Worm (Caenorhabditis elegans) whole organism, young adult: ENCODE results near the gene sel-9.

Experiments
- B0035.1 ChIP-seq: sonication (generic microtip); optimal IDR thresholded peaks from 2 replicates; lab custom pipeline; 2016; ENCODE audit warnings: missing genetic modification characterization, mild to moderate bottlenecking, missing compliant biosample characterization, missing genotype, missing genetic modification reagents
- D2030.7 ChIP-seq: fragments of 200-800 bp; sonication (Bioruptor generic); IDR thresholded peaks from 2 replicates; pipeline ENCODE4 v1.3.6; 2022; ENCODE audit warnings: missing genetic modification reagents, missing genetic modification characterization, missing compliant biosample characterization
- F49E8.2 ChIP-seq: sonication (generic microtip); optimal IDR thresholded peaks from 3 replicates; lab custom pipeline; 2017; ENCODE audit warnings: missing genetic modification characterization, mild to moderate bottlenecking, missing compliant biosample characterization, antibody characterized with exemption, moderate library complexity; ENCODE audit not compliant: insufficient read depth
- F57A8.1 ChIP-seq: fragments of 200-800 bp; sonication (Bioruptor generic); optimal IDR thresholded peaks from 2 replicates; lab custom pipeline; 2018; ENCODE audit warnings: mild to moderate bottlenecking, missing genetic modification characterization, moderate library complexity, missing compliant biosample characterization
- F57C9.4 ChIP-seq: sonication (generic microtip); optimal IDR thresholded peaks from 2 replicates; lab custom pipeline; 2017; ENCODE audit warnings: mild to moderate bottlenecking, missing genetic modification characterization, missing compliant biosample characterization
- Y56A3A.18 ChIP-seq: fragments of 200-800 bp; sonication (Bioruptor generic); IDR thresholded peaks from 2 replicates; pipeline ENCODE4 v1.3.6; 2022; ENCODE audit warnings: missing genetic modification reagents, missing genetic modification characterization, missing compliant biosample characterization
- Y67H2A.10 ChIP-seq: fragments of 200-800 bp; sonication (Bioruptor generic); conservative IDR thresholded peaks from 2 replicates; pipeline ENCODE4 v1.3.6; 2022; ENCODE audit warnings: missing genetic modification reagents, missing genetic modification characterization, missing compliant biosample characterization
- Y79H2A.3 ChIP-seq: fragments of 200-800 bp; sonication (Bioruptor generic); conservative IDR thresholded peaks from 2 replicates; pipeline ENCODE4 v1.3.6; 2022; ENCODE audit warnings: missing genetic modification reagents, missing genetic modification characterization, missing compliant biosample characterization
- ama-1 ChIP-seq, 3 experiments: fragments of 150-350 bp in 1 of 3; sonication (generic microtip) in 2 of 3; optimal IDR thresholded peaks; 2 replicates each; lab custom pipeline; 2014 to 2018; ENCODE audit warnings: missing biosample characterization in 2 of 3, missing genetic modification characterization in 2 of 3, missing genetic modification reagents in 2 of 3
- aptf-3 ChIP-seq: fragments of 200-800 bp; sonication (Bioruptor generic); IDR thresholded peaks from 2 replicates; pipeline ENCODE4 v1.3.6; 2022; ENCODE audit warnings: missing genetic modification characterization, missing compliant biosample characterization
- athp-1 ChIP-seq: sonication (generic microtip); optimal IDR thresholded peaks from 2 replicates; lab custom pipeline; 2017; ENCODE audit warnings: mild to moderate bottlenecking, missing genetic modification characterization, missing compliant biosample characterization
- attf-3 ChIP-seq: fragments of 200-800 bp; sonication (Bioruptor generic); conservative IDR thresholded peaks from 2 replicates; pipeline ENCODE4 v1.3.6; 2022; ENCODE audit warnings: missing genetic modification reagents, missing genetic modification characterization, missing compliant biosample characterization
- attf-5 ChIP-seq: fragments of 200-800 bp; sonication (Bioruptor generic); optimal IDR thresholded peaks from 2 replicates; lab custom pipeline; 2018; ENCODE audit warnings: mild to moderate bottlenecking, missing genetic modification characterization, missing compliant biosample characterization
- bed-1 ChIP-seq: fragments of 200-800 bp; sonication (Bioruptor generic); IDR thresholded peaks from 2 replicates; pipeline ENCODE4 v1.3.6; 2022; ENCODE audit warnings: missing genetic modification reagents, missing genetic modification characterization, missing compliant biosample characterization
- cebp-2 ChIP-seq: fragments of 200-800 bp; sonication (Bioruptor generic); IDR thresholded peaks from 2 replicates; pipeline ENCODE4 v1.3.6; 2022; ENCODE audit warnings: missing genetic modification characterization, missing compliant biosample characterization
- ceh-27 ChIP-seq: fragments of 200-800 bp; sonication (Bioruptor generic); optimal IDR thresholded peaks from 2 replicates; lab custom pipeline; 2018; ENCODE audit warnings: mild to moderate bottlenecking, missing genetic modification characterization, moderate library complexity, missing compliant biosample characterization
- ceh-40 ChIP-seq: fragments of 200-800 bp; sonication (Bioruptor generic); IDR thresholded peaks from 2 replicates; pipeline ENCODE4 v1.3.6; 2022; ENCODE audit warnings: missing genetic modification characterization, missing compliant biosample characterization
- ceh-79 ChIP-seq: sonication (generic microtip); optimal IDR thresholded peaks from 2 replicates; lab custom pipeline; 2017; ENCODE audit warnings: mild to moderate bottlenecking, missing genetic modification characterization, missing compliant biosample characterization
- ceh-91 ChIP-seq: fragments of 200-800 bp; sonication (Bioruptor generic); IDR thresholded peaks from 2 replicates; pipeline ENCODE4 v1.3.6; 2022; ENCODE audit warnings: missing genetic modification reagents, missing genetic modification characterization, missing compliant biosample characterization
- dox-1 ChIP-seq: fragments of 200-800 bp; sonication (Bioruptor generic); IDR thresholded peaks from 2 replicates; pipeline ENCODE4 v1.3.6; 2022; ENCODE audit warnings: missing genetic modification reagents, missing genetic modification characterization, missing compliant biosample characterization
- efl-1 ChIP-seq: fragments of 150-350 bp; optimal IDR thresholded peaks from 2 replicates; lab custom pipeline; 2014; ENCODE audit warnings: missing biosample characterization, missing genetic modification reagents, missing genetic modification characterization
- egl-44 ChIP-seq: fragments of 200-800 bp; sonication (Bioruptor generic); IDR thresholded peaks from 2 replicates; pipeline ENCODE4 v1.3.6; 2022; ENCODE audit warnings: missing genetic modification reagents, missing genetic modification characterization, missing compliant biosample characterization
- ekl-4 ChIP-seq: fragments of 200-800 bp; sonication (Bioruptor generic); IDR thresholded peaks from 2 replicates; pipeline ENCODE4 v1.3.6; 2022; ENCODE audit warnings: missing genetic modification reagents, missing genetic modification characterization, missing compliant biosample characterization
- fkh-3 ChIP-seq: sonication (generic microtip); optimal IDR thresholded peaks from 2 replicates; lab custom pipeline; 2016; ENCODE audit warnings: mild to moderate bottlenecking, missing genetic modification characterization, missing compliant biosample characterization
- him-1 ChIP-seq: sonication (generic microtip); optimal IDR thresholded peaks from 2 replicates; lab custom pipeline; 2016; ENCODE audit warnings: missing genotype, missing genetic modification reagents, missing genetic modification characterization, missing compliant biosample characterization
- hmg-1.2 ChIP-seq: fragments of 200-800 bp; sonication (Bioruptor generic); IDR thresholded peaks from 2 replicates; pipeline ENCODE4 v1.3.6; 2022; ENCODE audit warnings: missing genetic modification reagents, missing genetic modification characterization, missing compliant biosample characterization
- hrde-1 ChIP-seq: sonication (generic microtip); optimal IDR thresholded peaks from 2 replicates; lab custom pipeline; 2016; ENCODE audit warnings: missing genetic modification characterization, mild to moderate bottlenecking, missing compliant biosample characterization, moderate library complexity, missing genotype, missing genetic modification reagents, borderline replicate concordance
- let-607 ChIP-seq, 2 experiments: fragments of 200-800 bp in 1 of 2; sonication (Bioruptor generic) in 1 of 2; sonication (generic microtip) in 1 of 2; optimal IDR thresholded peaks; 2 replicates each; lab custom pipeline; 2016 to 2018; ENCODE audit warnings: mild to moderate bottlenecking in 2 of 2, missing compliant biosample characterization in 2 of 2, missing genetic modification characterization in 2 of 2, moderate library complexity in 2 of 2, missing genotype in 1 of 2
- lin-40 ChIP-seq: sonication (generic microtip); optimal IDR thresholded peaks from 2 replicates; lab custom pipeline; 2016; ENCODE audit warnings: missing genetic modification characterization, mild to moderate bottlenecking, missing compliant biosample characterization, missing genotype, missing genetic modification reagents
- lin-54 ChIP-seq: fragments of 200-800 bp; sonication (Bioruptor generic); optimal IDR thresholded peaks from 2 replicates; lab custom pipeline; 2018; ENCODE audit warnings: mild to moderate bottlenecking, missing genetic modification characterization, missing compliant biosample characterization
- lsy-27 ChIP-seq: sonication (generic microtip); optimal IDR thresholded peaks from 2 replicates; lab custom pipeline; 2017; ENCODE audit warnings: missing genetic modification characterization, mild to moderate bottlenecking, missing compliant biosample characterization, antibody characterized with exemption, missing genotype, borderline replicate concordance; ENCODE audit not compliant: insufficient read depth
- mcd-1 ChIP-seq: fragments of 200-800 bp; sonication (Bioruptor generic); IDR thresholded peaks from 2 replicates; pipeline ENCODE4 v1.3.6; 2022; ENCODE audit warnings: missing genetic modification reagents, missing genetic modification characterization, missing compliant biosample characterization
- nfya-2 ChIP-seq: fragments of 200-800 bp; sonication (Bioruptor generic); IDR thresholded peaks from 2 replicates; pipeline ENCODE4 v1.3.6; 2022; ENCODE audit warnings: missing genetic modification reagents, missing genetic modification characterization, missing compliant biosample characterization
- nfyb-1 ChIP-seq: fragments of 200-800 bp; sonication (Bioruptor generic); IDR thresholded peaks from 2 replicates; pipeline ENCODE4 v1.3.6; 2022; ENCODE audit warnings: missing genetic modification reagents, missing genetic modification characterization, missing compliant biosample characterization
- nhr-80 ChIP-seq: sonication (generic microtip); optimal IDR thresholded peaks from 2 replicates; lab custom pipeline; 2016; ENCODE audit warnings: missing genetic modification characterization, missing compliant biosample characterization
- rcor-1 ChIP-seq: fragments of 200-800 bp; sonication (Bioruptor generic); IDR thresholded peaks from 2 replicates; pipeline ENCODE4 v1.3.6; 2022; ENCODE audit warnings: missing genetic modification reagents, missing genetic modification characterization, missing compliant biosample characterization
- rpc-1 ChIP-seq, 2 experiments: fragments of 150-350 bp in 1 of 2; sonication (generic microtip) in 1 of 2; optimal IDR thresholded peaks; 2 replicates each; lab custom pipeline; 2014 to 2018; ENCODE audit warnings: missing biosample characterization in 1 of 2, missing genetic modification characterization in 1 of 2, missing genetic modification reagents in 1 of 2, missing genotype in 1 of 2
- sdz-38 ChIP-seq: sonication (generic microtip); optimal IDR thresholded peaks from 2 replicates; lab custom pipeline; 2016; ENCODE audit warnings: missing genotype, missing genetic modification characterization, missing compliant biosample characterization
- snpc-1.1 ChIP-seq: sonication (generic microtip); optimal IDR thresholded peaks from 2 replicates; lab custom pipeline; 2017; ENCODE audit warnings: missing genetic modification characterization, mild to moderate bottlenecking, missing compliant biosample characterization, antibody characterized with exemption, moderate library complexity, missing genotype, missing genetic modification reagents; ENCODE audit not compliant: insufficient read depth
- somi-1 ChIP-seq: fragments of 200-800 bp; sonication (Bioruptor generic); optimal IDR thresholded peaks from 2 replicates; lab custom pipeline; 2018; ENCODE audit warnings: mild to moderate bottlenecking, missing genetic modification characterization, missing compliant biosample characterization
- tbp1 ChIP-seq: fragments of 200-800 bp; sonication (Bioruptor generic); optimal IDR thresholded peaks from 2 replicates; lab custom pipeline; 2018; ENCODE audit warnings: mild to moderate bottlenecking, missing genetic modification characterization, missing compliant biosample characterization
- tbx-9 ChIP-seq: sonication (generic microtip); optimal IDR thresholded peaks from 2 replicates; lab custom pipeline; 2016; ENCODE audit warnings: borderline replicate concordance, missing genetic modification characterization, inconsistent platforms, missing compliant biosample characterization
- unc-62 ChIP-seq: fragments of 150-350 bp; optimal IDR thresholded peaks from 2 replicates; lab custom pipeline; 2014; ENCODE audit warnings: missing biosample characterization, missing genetic modification reagents, missing genetic modification characterization
- zim-3 ChIP-seq: sonication (generic microtip); optimal IDR thresholded peaks from 2 replicates; lab custom pipeline; 2017; ENCODE audit warnings: mild to moderate bottlenecking, missing genetic modification characterization, moderate library complexity, missing compliant biosample characterization
- ztf-22 ChIP-seq: fragments of 200-800 bp; sonication (Bioruptor generic); optimal IDR thresholded peaks from 2 replicates; lab custom pipeline; 2018; ENCODE audit warnings: mild to moderate bottlenecking, missing genetic modification characterization, moderate library complexity, missing compliant biosample characterization
- ztf-28 ChIP-seq: fragments of 200-800 bp; sonication (Bioruptor generic); IDR thresholded peaks from 2 replicates; pipeline ENCODE4 v1.3.6; 2022; ENCODE audit warnings: missing genetic modification reagents, missing genetic modification characterization, missing compliant biosample characterization

The sel-9 gene

ce11 chrV:8300935-8301535 is 1.3 kb downstream of the sel-9 start, which contains the start of gene W02D7.6 (continued):
- no peak for TF ChIP-seq somi-1 (GFP tag; lab: Kevin White, UChicago)
- no peak for TF ChIP-seq hrde-1 (tag; lab: Kevin White, UChicago)
- peak; percentile 39 for TF ChIP-seq lin-54 (GFP tag; lab: Kevin White, UChicago)
- TF ChIP-seq lsy-27 (tag; lab: Kevin White, UChicago) = no peak
- TF ChIP-seq cebp-2 (GFP tag; lab: Robert Waterston, UW) = no peak
- no peak for TF ChIP-seq Y67H2A.10 (GFP tag; lab: Robert Waterston, UW)
- TF ChIP-seq tbp1 (GFP tag; lab: Kevin White, UChicago) = peak; percentile 34
- no peak; the same call in 1 of the 2 replicates for TF ChIP-seq rcor-1 (GFP tag; lab: Robert Waterston, UW)
- no peak for TF ChIP-seq nfya-2 (GFP tag; lab: Robert Waterston, UW)
- no peak for TF ChIP-seq egl-44 (GFP tag; lab: Robert Waterston, UW)
- TF ChIP-seq mcd-1 (GFP tag; lab: Robert Waterston, UW) = peak; percentile 46; the same call in 1 of the 2 replicates
- TF ChIP-seq ztf-22 (GFP tag; lab: Kevin White, UChicago) = no peak
- TF ChIP-seq nfyb-1 (GFP tag; lab: Robert Waterston, UW) = no peak
- TF ChIP-seq snpc-1.1 (tag; lab: Kevin White, UChicago) = no peak
- TF ChIP-seq lin-40 (tag; lab: Kevin White, UChicago) = no peak
- peak; percentile 8 for TF ChIP-seq nhr-80 (tag; lab: Kevin White, UChicago)
- no peak for TF ChIP-seq B0035.1 (tag; lab: Kevin White, UChicago)
- no peak for TF ChIP-seq unc-62 (GFP tag; lab: Kevin White, UChicago)
- TF ChIP-seq F57C9.4 (tag; lab: Kevin White, UChicago) = no peak
- TF ChIP-seq ceh-91 (GFP tag; lab: Robert Waterston, UW) = no peak
- no peak for TF ChIP-seq tbx-9 (tag; lab: Kevin White, UChicago)
- peak in 1 of 2 experiments; percentile 70 for TF ChIP-seq let-607 (tag; optimal IDR thresholded peaks at IDR 0.05; lab: Kevin White, UChicago)
- TF ChIP-seq ceh-79 = no peak
- peak; percentile 37 for TF ChIP-seq ama-1 (optimal IDR thresholded peaks at IDR 0.05; lab: Kevin White, UChicago)
- peak in 1 of 2 experiments; percentile 52 for TF ChIP-seq ama-1 (GFP tag; optimal IDR thresholded peaks at IDR 0.05; lab: Kevin White, UChicago)
- TF ChIP-seq bed-1 (GFP tag; lab: Robert Waterston, UW) = no peak
- TF ChIP-seq attf-3 (GFP tag; lab: Robert Waterston, UW) = peak; percentile 41
- no peak for TF ChIP-seq him-1 (tag; lab: Kevin White, UChicago)
- TF ChIP-seq efl-1 (GFP tag; lab: Kevin White, UChicago) = no peak
- no peak for TF ChIP-seq ztf-28 (GFP tag; lab: Robert Waterston, UW)
- TF ChIP-seq attf-5 (GFP tag; lab: Kevin White, UChicago) = peak; percentile 7
- TF ChIP-seq ekl-4 (GFP tag; lab: Robert Waterston, UW) = 0 out of 2 replicates have a peak, but pooled peaks have one; percentile 19
- no peak for TF ChIP-seq Y56A3A.18 (GFP tag; lab: Robert Waterston, UW)
- TF ChIP-seq Y79H2A.3 = no peak
- peak; percentile 41; the same call in 1 of the 2 replicates for TF ChIP-seq dox-1 (GFP tag; lab: Robert Waterston, UW)
- TF ChIP-seq athp-1 (tag; lab: Kevin White, UChicago) = peak; percentile 30
- TF ChIP-seq F49E8.2 (tag; lab: Kevin White, UChicago) = no peak
- no peak for TF ChIP-seq F57A8.1
- no peak for TF ChIP-seq ceh-27 (GFP tag; lab: Kevin White, UChicago)
- no peak for TF ChIP-seq rpc-1 (optimal IDR thresholded peaks at IDR 0.05; lab: Kevin White, UChicago)
- TF ChIP-seq rpc-1 (tag; optimal IDR thresholded peaks at IDR 0.05; lab: Kevin White, UChicago) = no peak
- no peak for TF ChIP-seq fkh-3 (tag; lab: Kevin White, UChicago)
- 0 out of 2 replicates have a peak, but pooled peaks have one; percentile 8 for TF ChIP-seq D2030.7 (GFP tag; lab: Robert Waterston, UW)
- TF ChIP-seq aptf-3 = no peak
- TF ChIP-seq zim-3 (tag; lab: Kevin White, UChicago) = no peak
- TF ChIP-seq ceh-40 = 0 out of 2 replicates have a peak, but pooled peaks have one; percentile 39
- TF ChIP-seq hmg-1.2 (GFP tag; lab: Robert Waterston, UW) = peak; percentile 37; the same call in 1 of the 2 replicates
- no peak for TF ChIP-seq sdz-38
